Worm (Caenorhabditis elegans) whole organism, L4 larva: ENCODE data around the gene nhr-192.

Experiments used
- R02D3.7 ChIP-seq: fragments of 150-350 bp; sonication (generic microtip); optimal IDR thresholded peaks from 3 replicates; lab custom pipeline; 2014; ENCODE audit warnings: missing biosample characterization, missing genetic modification characterization
- Y48G9A.11 ChIP-seq: fragments of 200-800 bp; sonication (Bioruptor generic); IDR thresholded peaks from 2 replicates; pipeline ENCODE4 v1.3.6; 2022; ENCODE audit warnings: missing genetic modification reagents, missing genetic modification characterization, missing compliant biosample characterization
- ZK546.5 ChIP-seq, 2 experiments: sonication (generic microtip); optimal IDR thresholded peaks; 2 replicates each; lab custom pipeline; 2017; ENCODE audit warnings: missing biosample characterization in 2 of 2, missing genetic modification characterization in 2 of 2
- fkh-10 ChIP-seq: fragments of 150-350 bp; optimal IDR thresholded peaks from 2 replicates; lab custom pipeline; 2014; ENCODE audit warnings: missing biosample characterization, missing genetic modification reagents, missing genetic modification characterization
- fos-1 ChIP-seq: fragments of 150-350 bp; optimal IDR thresholded peaks from 2 replicates; lab custom pipeline; 2014; ENCODE audit warnings: missing biosample characterization, missing genetic modification characterization
- jun-1 ChIP-seq: fragments of 150-350 bp; optimal IDR thresholded peaks from 2 replicates; lab custom pipeline; 2014; ENCODE audit warnings: missing biosample characterization, missing genetic modification reagents, missing genetic modification characterization
- lin-39 ChIP-seq: fragments of 150-350 bp; optimal IDR thresholded peaks from 2 replicates; lab custom pipeline; 2014; ENCODE audit warnings: missing biosample characterization, missing genetic modification reagents, missing genetic modification characterization
- mep-1 ChIP-seq: fragments of 150-350 bp; sonication (generic microtip); optimal IDR thresholded peaks from 3 replicates; lab custom pipeline; 2014; ENCODE audit warnings: missing biosample characterization, missing genetic modification characterization
- nhr-25 ChIP-seq: sonication (generic microtip); optimal IDR thresholded peaks from 2 replicates; lab custom pipeline; 2017; ENCODE audit warnings: missing genetic modification characterization, mild to moderate bottlenecking, missing compliant biosample characterization, antibody characterized with exemption, moderate library complexity, borderline replicate concordance; ENCODE audit not compliant: insufficient read depth
- snpc-4 ChIP-seq: fragments of 150-350 bp; optimal IDR thresholded peaks from 2 replicates; lab custom pipeline; 2014; ENCODE audit warnings: missing biosample characterization, missing genetic modification characterization
- spr-1 ChIP-seq: sonication (generic microtip); optimal IDR thresholded peaks from 2 replicates; lab custom pipeline; 2016; ENCODE audit warnings: mild to moderate bottlenecking, missing genetic modification characterization, missing compliant biosample characterization

ce11 chrV:10042254-10042653 lies 28.2 kb downstream of the nhr-192 start:
- no peak for TF ChIP-seq snpc-4
- no peak for TF ChIP-seq fkh-10 (GFP tag; lab: Kevin White, UChicago)
- TF ChIP-seq mep-1 (tag; lab: Kevin White, UChicago), result no peak
- TF ChIP-seq lin-39 (tag; lab: Kevin White, UChicago), result no peak
- TF ChIP-seq ZK546.5 (tag; optimal IDR thresholded peaks at IDR 0.05; lab: Kevin White, UChicago), result no peak
- TF ChIP-seq Y48G9A.11 (GFP tag; lab: Robert Waterston, UW), result no peak
- no peak for TF ChIP-seq nhr-25
- no peak for TF ChIP-seq jun-1 (tag; lab: Kevin White, UChicago)
- TF ChIP-seq spr-1 (tag; lab: Kevin White, UChicago), result peak; percentile 10
- TF ChIP-seq R02D3.7, result no peak
- TF ChIP-seq fos-1 (tag; lab: Kevin White, UChicago), result no peak
